Fruit fly (Drosophila melanogaster): ENCODE measurements around the gene CG11722.

DNA sequence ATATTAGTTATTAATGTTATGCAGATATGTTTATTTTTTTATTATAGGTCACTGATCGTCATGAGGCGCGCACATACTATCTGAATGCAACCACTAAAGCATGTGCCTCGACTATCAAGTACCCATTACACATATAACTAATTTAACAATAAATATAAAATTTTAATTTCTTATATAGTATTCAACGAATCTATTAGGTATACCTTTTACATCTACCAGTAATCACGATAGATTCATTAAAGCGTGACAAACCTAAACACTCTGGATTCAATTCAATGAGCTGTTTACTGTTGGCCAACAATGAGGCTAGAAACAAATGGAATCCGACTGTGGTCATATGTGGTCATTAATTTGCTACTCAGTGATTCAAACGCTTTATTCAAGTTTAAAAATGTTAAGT, 22.3 kb upstream of the CG11722 start, which contains the start of gene CG33784:
- TF ChIP-seq Pif1B (GFP tag; optimal IDR thresholded peaks at IDR 0.05) (no peak), CG10348 (GFP tag; IDR thresholded peaks at IDR 0.05) (no peak), CG9948 (tag; optimal IDR thresholded peaks at IDR 0.05) (no peak), CG8159 (tag; optimal IDR thresholded peaks at IDR 0.05) (no peak), CG15710 (tag; optimal IDR thresholded peaks at IDR 0.05) (no peak), EcR (GFP tag; optimal IDR thresholded peaks at IDR 0.05) (no peak), Snoo (tag; optimal IDR thresholded peaks at IDR 0.05) (no peak), fd96Ca (GFP tag; IDR thresholded peaks at IDR 0.05) (no peak)
